Fruit fly (Drosophila melanogaster): ENCODE results near the gene CG5172.
A peak's percentile ranks its signal among the peaks of the same experiment; 100 is the strongest.

- TF ChIP-seq fd96Ca (GFP tag; IDR thresholded peaks at IDR 0.05): no peak
- no peak for TF ChIP-seq rn (GFP tag; IDR thresholded peaks at IDR 0.05)
- peak; percentile 45 for TF ChIP-seq EcR (GFP tag; optimal IDR thresholded peaks at IDR 0.05)
- TF ChIP-seq CG12605 (GFP tag; IDR thresholded peaks at IDR 0.05): no peak
- no peak for TF ChIP-seq CG34367 (tag; optimal IDR thresholded peaks at IDR 0.05)
- no peak for TF ChIP-seq Pif1A (GFP tag; optimal IDR thresholded peaks at IDR 0.05)
- TF ChIP-seq Snoo (tag; optimal IDR thresholded peaks at IDR 0.05): no peak
- TF ChIP-seq CG14655 (GFP tag; optimal IDR thresholded peaks at IDR 0.05): no peak
- TF ChIP-seq CG4496 (GFP tag; IDR thresholded peaks at IDR 0.05): peak; percentile 10; the same call in 1 of the 3 replicates
- no peak for TF ChIP-seq CG13204 (GFP tag; optimal IDR thresholded peaks at IDR 0.05)
- no peak for TF ChIP-seq Ets98B (GFP tag; IDR thresholded peaks at IDR 0.05)
- TF ChIP-seq CG32121 (GFP tag; IDR thresholded peaks at IDR 0.05): no peak
Observed at dm6 chrX:17175558-17176189, 45.6 kb upstream of the CG5172 start.

All from whole organism, pupa.